Worm (Caenorhabditis elegans) whole organism, L4/young adult: ENCODE results near the gene C14F11.4.

Source experiments
- dao-5 ChIP-seq: sonication (generic microtip); optimal IDR thresholded peaks from 2 replicates; lab custom pipeline; 2016; ENCODE audit warnings: missing genotype, missing genetic modification characterization, moderate library complexity, missing compliant biosample characterization
- him-1 ChIP-seq: sonication (generic microtip); optimal IDR thresholded peaks from 2 replicates; lab custom pipeline; 2016; ENCODE audit warnings: missing genotype, missing genetic modification reagents, missing genetic modification characterization, missing compliant biosample characterization

ce11 chrX:6184709-6185108 lies 48.1 kb downstream of the C14F11.4 start, which contains the start of gene T13C5.2:
- TF ChIP-seq him-1 (tag; lab: Kevin White, UChicago) = no peak
- no peak for TF ChIP-seq dao-5 (tag; lab: Kevin White, UChicago)
